Fruit fly (Drosophila melanogaster): ENCODE results near the gene CG31689.
A peak's percentile ranks its signal among the peaks of the same experiment; 100 is the strongest.

Gene CG31689

DNA sequence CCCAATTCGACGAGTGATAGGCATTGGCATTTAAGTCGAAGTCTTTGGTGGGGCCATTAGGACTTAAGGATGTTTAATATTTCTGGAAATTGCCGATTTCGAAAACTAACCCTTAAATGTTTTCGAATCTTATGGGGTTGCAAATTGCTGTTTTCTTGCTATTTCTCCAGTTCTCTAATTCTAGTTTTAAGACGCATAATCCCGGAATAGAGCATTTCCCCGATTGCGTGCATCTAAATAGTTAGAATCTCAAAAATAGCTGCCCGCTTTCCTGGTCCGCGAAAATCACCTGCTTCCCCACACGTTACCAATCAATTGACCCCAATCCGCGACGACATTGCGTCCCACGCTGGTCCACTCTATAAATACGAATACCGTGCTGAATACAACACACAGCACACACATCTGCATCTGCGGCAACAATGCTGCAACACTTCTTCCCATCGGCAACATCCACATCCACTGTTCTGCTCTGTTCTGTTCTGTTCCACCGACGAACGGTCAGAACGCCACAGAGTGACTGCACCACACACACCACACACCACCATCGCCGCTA lies 26.5 kb downstream of the CG31689 start, which contains the start of gene Bacc:
Bacc (plus strand) TSS at position 542 of the 556 bp plus-strand sequence.
- no peak for TF ChIP-seq CG34422 (GFP tag; IDR thresholded peaks at IDR 0.05)
- TF ChIP-seq CG7928 (GFP tag; optimal IDR thresholded peaks at IDR 0.05), result peak; percentile 16
- peak; percentile 73 for TF ChIP-seq Six4 (GFP tag; optimal IDR thresholded peaks at IDR 0.05)
- no peak for TF ChIP-seq CG9932 (GFP tag; IDR thresholded peaks at IDR 0.05)
- TF ChIP-seq CG7556 (GFP tag; optimal IDR thresholded peaks at IDR 0.05), result peak; percentile 95
- no peak for TF ChIP-seq danr (GFP tag; IDR thresholded peaks at IDR 0.05)
- peak; percentile 26 for TF ChIP-seq CG30020 (tag; optimal IDR thresholded peaks at IDR 0.05)
- peak; percentile 86 for TF ChIP-seq Camta (GFP tag; optimal IDR thresholded peaks at IDR 0.05)
- TF ChIP-seq Lhr (GFP tag; optimal IDR thresholded peaks at IDR 0.05), result peak; percentile 62
- TF ChIP-seq CG2116 (GFP tag; optimal IDR thresholded peaks at IDR 0.05), result peak; percentile 33
- TF ChIP-seq Gsc (GFP tag; IDR thresholded peaks at IDR 0.05), result no peak
- TF ChIP-seq CG31224 (GFP tag; IDR thresholded peaks at IDR 0.05), result no peak
- TF ChIP-seq Elba2 (GFP tag; optimal IDR thresholded peaks at IDR 0.05), result no peak
- TF ChIP-seq Ada2b (GFP tag; IDR thresholded peaks at IDR 0.05), result no peak
- peak; percentile 28 for TF ChIP-seq CG8290 (GFP tag; optimal IDR thresholded peaks at IDR 0.05)
- TF ChIP-seq CG8290 (tag; optimal IDR thresholded peaks at IDR 0.05), result peak in 1 of 2 experiments; percentile 82
- peak; percentile 38 for TF ChIP-seq TFAM (GFP tag; optimal IDR thresholded peaks at IDR 0.05)
- TF ChIP-seq Kr (GFP tag; optimal IDR thresholded peaks at IDR 0.05), result no peak
- TF ChIP-seq Lpt (GFP tag; optimal IDR thresholded peaks at IDR 0.05), result no peak
- TF ChIP-seq amos (GFP tag; IDR thresholded peaks at IDR 0.05; ENCODE audit: partially characterized antibody), result no peak
- no peak for TF ChIP-seq Sin3A (optimal IDR thresholded peaks at IDR 0.05)
- TF ChIP-seq Sox100B (GFP tag; optimal IDR thresholded peaks at IDR 0.05), result peak; percentile 92
- no peak for TF ChIP-seq Tbp (GFP tag; optimal IDR thresholded peaks at IDR 0.05)
- TF ChIP-seq CG10462 (GFP tag; optimal IDR thresholded peaks at IDR 0.05), result peak; percentile 79
- TF ChIP-seq usp (GFP tag; optimal IDR thresholded peaks at IDR 0.05), result no peak
- TF ChIP-seq Asciz (GFP tag; optimal IDR thresholded peaks at IDR 0.05), result peak; percentile 83
- TF ChIP-seq CHES-1-like (GFP tag; optimal IDR thresholded peaks at IDR 0.05), result peak; percentile 92
- no peak for TF ChIP-seq Bgb (GFP tag; IDR thresholded peaks at IDR 0.05; ENCODE audit: partially characterized antibody)
- peak; percentile 72 for TF ChIP-seq CG6254 (GFP tag; optimal IDR thresholded peaks at IDR 0.05)
- peak; percentile 70 to 92 for TF ChIP-seq Hr51 (GFP tag; optimal IDR thresholded peaks at IDR 0.05)
- TF ChIP-seq CG12219 (GFP tag; optimal IDR thresholded peaks at IDR 0.05), result peak; percentile 84
- TF ChIP-seq CG7271 (tag; optimal IDR thresholded peaks at IDR 0.05), result no peak
- peak; percentile 75 for TF ChIP-seq Vsx1 (GFP tag; optimal IDR thresholded peaks at IDR 0.05)
- peak; percentile 75 for TF ChIP-seq Chrac-16 (GFP tag; optimal IDR thresholded peaks at IDR 0.05)
- TF ChIP-seq CG34376 (GFP tag; optimal IDR thresholded peaks at IDR 0.05), result peak; percentile 20
- no peak for TF ChIP-seq wor (GFP tag; IDR thresholded peaks at IDR 0.05)
- TF ChIP-seq gsb (GFP tag; IDR thresholded peaks at IDR 0.05), result no peak
- peak; percentile 89 for TF ChIP-seq HLH54F (GFP tag; optimal IDR thresholded peaks at IDR 0.05)
- no peak for TF ChIP-seq CG32767 (GFP tag; IDR thresholded peaks at IDR 0.05)
- TF ChIP-seq CG12769 (tag; optimal IDR thresholded peaks at IDR 0.05), result peak; percentile 88
- TF ChIP-seq ro (GFP tag; IDR thresholded peaks at IDR 0.05), result no peak
- peak; percentile 85 for TF ChIP-seq CG6854 (GFP tag; optimal IDR thresholded peaks at IDR 0.05)
- no peak for TF ChIP-seq CG42726 (GFP tag; IDR thresholded peaks at IDR 0.05; ENCODE audit: partially characterized antibody)
- TF ChIP-seq CG8281 (tag; optimal IDR thresholded peaks at IDR 0.05), result peak; percentile 68
- TF ChIP-seq CG4360 (GFP tag; IDR thresholded peaks at IDR 0.05), result no peak
- TF ChIP-seq salm (tag; optimal IDR thresholded peaks at IDR 0.05), result peak; percentile 77
- peak; percentile 25 for TF ChIP-seq CG31365 (tag; optimal IDR thresholded peaks at IDR 0.05)
- TF ChIP-seq CG10366 (GFP tag; IDR thresholded peaks at IDR 0.05), result no peak
- peak; percentile 89 for TF ChIP-seq CG8089 (GFP tag; optimal IDR thresholded peaks at IDR 0.05)
- TF ChIP-seq Dip3 (GFP tag; optimal IDR thresholded peaks at IDR 0.05), result peak; percentile 87
- TF ChIP-seq mld (GFP tag; IDR thresholded peaks at IDR 0.05; ENCODE audit: partially characterized antibody), result no peak
- TF ChIP-seq CG7839 (tag; optimal IDR thresholded peaks at IDR 0.05), result peak; percentile 86

All from whole organism, embryonic.